Fruit fly (Drosophila melanogaster) whole organism, embryonic: ENCODE measurements around the gene Obp99a.
A peak's percentile ranks its signal among the peaks of the same experiment; 100 is the strongest.

Source experiments
- Abd-B ChIP-seq: fragments of 200-800 bp; sonication (Bioruptor generic); optimal IDR thresholded peaks from 2 replicates; lab custom pipeline; 2018; ENCODE audit warnings: missing biosample characterization, mild to moderate bottlenecking, missing genetic modification characterization, moderate library complexity
- Ada2b ChIP-seq: fragments of 200-800 bp; sonication (Bioruptor generic); IDR thresholded peaks from 2 replicates; pipeline ENCODE4 v1.3.6; 2022; ENCODE audit warnings: missing biosample characterization, missing genetic modification characterization
- Atf6 ChIP-seq: fragments of 200-800 bp; sonication (Bioruptor generic); IDR thresholded peaks from 2 replicates; pipeline ENCODE4 v1.3.6; 2022; ENCODE audit warnings: missing biosample characterization, missing genetic modification characterization
- Bdp1 ChIP-seq: fragments of 200-800 bp; sonication (Bioruptor generic); optimal IDR thresholded peaks from 3 replicates; lab custom pipeline; 2016; ENCODE audit warnings: missing biosample characterization, missing genetic modification characterization
- CG10565 ChIP-seq: fragments of 200-800 bp; sonication (Bioruptor generic); optimal IDR thresholded peaks from 3 replicates; lab custom pipeline; 2016; ENCODE audit warnings: missing biosample characterization, mild to moderate bottlenecking, missing genetic modification characterization
- CG12071 ChIP-seq: fragments of 200-800 bp; sonication (Bioruptor generic); optimal IDR thresholded peaks from 3 replicates; lab custom pipeline; 2018; ENCODE audit warnings: missing biosample characterization, mild to moderate bottlenecking, missing genetic modification characterization
- CG12104 ChIP-seq: fragments of 200-800 bp; sonication (Bioruptor generic); optimal IDR thresholded peaks from 3 replicates; lab custom pipeline; 2016; ENCODE audit warnings: missing biosample characterization, missing genetic modification characterization
- CG12659 ChIP-seq: fragments of 200-800 bp; sonication (Bioruptor generic); optimal IDR thresholded peaks from 3 replicates; lab custom pipeline; 2017; ENCODE audit warnings: mild to moderate bottlenecking, missing biosample characterization, missing genetic modification reagents, missing genetic modification characterization
- CG13296 ChIP-seq: fragments of 200-800 bp; sonication (Bioruptor generic); optimal IDR thresholded peaks from 3 replicates; lab custom pipeline; 2018; ENCODE audit warnings: missing biosample characterization, mild to moderate bottlenecking, missing genetic modification characterization
- CG13775 ChIP-seq: fragments of 200-800 bp; sonication (Bioruptor generic); optimal IDR thresholded peaks from 3 replicates; lab custom pipeline; 2017; ENCODE audit warnings: missing biosample characterization, mild to moderate bottlenecking, missing genetic modification characterization
- CG13894 ChIP-seq: fragments of 200-800 bp; sonication (Bioruptor generic); optimal IDR thresholded peaks from 3 replicates; lab custom pipeline; 2018; ENCODE audit warnings: missing biosample characterization, mild to moderate bottlenecking, missing genetic modification characterization, moderate library complexity
- CG17328 ChIP-seq: fragments of 200-800 bp; sonication (Bioruptor generic); IDR thresholded peaks from 2 replicates; pipeline ENCODE4 v1.3.6; 2022; ENCODE audit warnings: missing biosample characterization, missing genetic modification characterization
- CG17359 ChIP-seq: fragments of 200-800 bp; sonication (Bioruptor generic); optimal IDR thresholded peaks from 3 replicates; lab custom pipeline; 2018; ENCODE audit warnings: missing biosample characterization, mild to moderate bottlenecking, missing genetic modification characterization, moderate library complexity
- CG2889 ChIP-seq: fragments of 200-800 bp; sonication (Bioruptor generic); IDR thresholded peaks from 3 replicates; pipeline ENCODE4 v1.3.6; 2022; ENCODE audit warnings: missing biosample characterization, missing genetic modification characterization
- CG30020 ChIP-seq: fragments of 200-800 bp; optimal IDR thresholded peaks from 2 replicates; lab custom pipeline; 2019; ENCODE audit warnings: missing biosample characterization, mild to moderate bottlenecking, missing genetic modification characterization, moderate library complexity
- CG3065 ChIP-seq: fragments of 200-800 bp; sonication (Bioruptor generic); optimal IDR thresholded peaks from 2 replicates; lab custom pipeline; 2016; ENCODE audit warnings: missing biosample characterization, missing genetic modification characterization
- CG6175 ChIP-seq: fragments of 200-800 bp; sonication (Bioruptor generic); IDR thresholded peaks from 3 replicates; pipeline ENCODE4 v1.3.6; 2022; ENCODE audit warnings: missing biosample characterization, missing genetic modification characterization
- CG7556 ChIP-seq: fragments of 200-800 bp; sonication (Bioruptor generic); optimal IDR thresholded peaks from 2 replicates; lab custom pipeline; 2017; ENCODE audit warnings: missing biosample characterization, mild to moderate bottlenecking, missing genetic modification characterization
- Dbx ChIP-seq: fragments of 200-800 bp; sonication (Bioruptor generic); IDR thresholded peaks from 3 replicates; pipeline ENCODE4 v1.3.6; 2022; ENCODE audit warnings: missing biosample characterization, missing genetic modification characterization
- Dip3 ChIP-seq: fragments of 200-800 bp; sonication (Bioruptor generic); optimal IDR thresholded peaks from 3 replicates; lab custom pipeline; 2016; ENCODE audit warnings: missing biosample characterization, missing genetic modification characterization
- Dref ChIP-seq: fragments of 200-800 bp; sonication (Bioruptor generic); IDR thresholded peaks from 2 replicates; pipeline ENCODE4 v1.3.6; 2022; ENCODE audit warnings: missing biosample characterization, missing genetic modification characterization
- Gsc ChIP-seq: fragments of 200-800 bp; sonication (Bioruptor generic); IDR thresholded peaks from 2 replicates; pipeline ENCODE4 v1.3.6; 2022; ENCODE audit warnings: missing biosample characterization, missing genetic modification characterization
- H2.0 ChIP-seq: fragments of 200-800 bp; sonication (Bioruptor generic); IDR thresholded peaks from 2 replicates; pipeline ENCODE4 v1.3.6; 2022; ENCODE audit warnings: missing biosample characterization, missing genetic modification characterization
- Hand ChIP-seq: fragments of 200-800 bp; sonication (Bioruptor generic); optimal IDR thresholded peaks from 2 replicates; lab custom pipeline; 2017; ENCODE audit warnings: mild to moderate bottlenecking, missing biosample characterization, missing genetic modification reagents, missing genetic modification characterization
- Hr51 ChIP-seq, 2 experiments: fragments of 200-800 bp; sonication (Bioruptor generic); optimal IDR thresholded peaks; 2 replicates in 1 of 2; 3 replicates in 1 of 2; lab custom pipeline; 2016 to 2018; ENCODE audit warnings: missing biosample characterization in 2 of 2, missing genetic modification characterization in 2 of 2, mild to moderate bottlenecking in 1 of 2, moderate library complexity in 1 of 2
- Med ChIP-seq: fragments of 200-800 bp; sonication (Bioruptor generic); peaks from one replicate; lab custom pipeline; 2016; ENCODE audit warnings: missing biosample characterization, missing genetic modification characterization, mild to moderate bottlenecking, inconsistent platforms, moderate library complexity
- NK7.1 ChIP-seq: fragments of 200-800 bp; sonication (Bioruptor generic); optimal IDR thresholded peaks from 3 replicates; lab custom pipeline; 2016; ENCODE audit warnings: missing biosample characterization, missing genetic modification characterization
- Nf-YA ChIP-seq: fragments of 200-800 bp; sonication (Bioruptor generic); IDR thresholded peaks from 2 replicates; pipeline ENCODE4 v1.3.6; 2022; ENCODE audit warnings: missing biosample characterization, missing genetic modification characterization
- Vsx1 ChIP-seq: fragments of 200-800 bp; sonication (Bioruptor generic); optimal IDR thresholded peaks from 2 replicates; lab custom pipeline; 2017; ENCODE audit warnings: missing biosample characterization, mild to moderate bottlenecking, missing genetic modification characterization, missing genetic modification reagents
- ab ChIP-seq: fragments of 200-800 bp; sonication (Bioruptor generic); optimal IDR thresholded peaks from 2 replicates; lab custom pipeline; 2016; ENCODE audit warnings: missing biosample characterization, missing genetic modification characterization
- btn ChIP-seq: fragments of 200-800 bp; sonication (Bioruptor generic); optimal IDR thresholded peaks from 2 replicates; lab custom pipeline; 2016; ENCODE audit warnings: missing biosample characterization, missing genetic modification characterization
- chif ChIP-seq, 2 experiments: fragments of 200-800 bp; sonication (Bioruptor generic); optimal IDR thresholded peaks; 3 replicates each; lab custom pipeline; 2016; ENCODE audit warnings: missing biosample characterization in 2 of 2, missing genetic modification characterization in 2 of 2
- danr ChIP-seq: fragments of 200-800 bp; sonication (Bioruptor generic); IDR thresholded peaks from 2 replicates; pipeline ENCODE4 v1.3.6; 2022; ENCODE audit warnings: missing biosample characterization, missing genetic modification characterization
- dm ChIP-seq: fragments of 200-800 bp; sonication (Bioruptor generic); optimal IDR thresholded peaks from 3 replicates; lab custom pipeline; 2016; ENCODE audit warnings: missing biosample characterization, missing genetic modification characterization
- emc ChIP-seq: fragments of 200-800 bp; sonication (Bioruptor generic); optimal IDR thresholded peaks from 2 replicates; lab custom pipeline; 2016; ENCODE audit warnings: missing biosample characterization, missing genetic modification characterization
- en ChIP-seq: fragments of 200-800 bp; sonication (Bioruptor generic); optimal IDR thresholded peaks from 2 replicates; lab custom pipeline; 2016; ENCODE audit warnings: missing biosample characterization, missing genetic modification characterization
- eyg ChIP-seq: fragments of 200-800 bp; sonication (Bioruptor generic); optimal IDR thresholded peaks from 3 replicates; lab custom pipeline; 2016; ENCODE audit warnings: missing biosample characterization, missing genetic modification characterization
- fu2 ChIP-seq: fragments of 200-800 bp; sonication (Bioruptor generic); optimal IDR thresholded peaks from 2 replicates; lab custom pipeline; 2016; ENCODE audit warnings: missing biosample characterization, missing genetic modification characterization
- gem ChIP-seq: fragments of 200-800 bp; sonication (Bioruptor generic); optimal IDR thresholded peaks from 2 replicates; lab custom pipeline; 2019; ENCODE audit warnings: missing biosample characterization, mild to moderate bottlenecking, missing genetic modification characterization, moderate library complexity
- grau ChIP-seq: fragments of 200-800 bp; optimal IDR thresholded peaks from 3 replicates; lab custom pipeline; 2019; ENCODE audit warnings: missing biosample characterization, mild to moderate bottlenecking, missing genetic modification characterization, moderate library complexity
- gro ChIP-seq: fragments of 200-800 bp; sonication (Bioruptor generic); optimal IDR thresholded peaks from 2 replicates; lab custom pipeline; 2016; ENCODE audit warnings: missing biosample characterization, missing genetic modification characterization
- gt ChIP-seq: fragments of 200-800 bp; sonication (Bioruptor generic); IDR thresholded peaks from 2 replicates; pipeline ENCODE4 v1.3.6; 2022; ENCODE audit warnings: missing biosample characterization, missing genetic modification characterization
- jigr1 ChIP-seq: fragments of 200-800 bp; sonication (Bioruptor generic); IDR thresholded peaks from 3 replicates; pipeline ENCODE4 v1.3.6; 2022; ENCODE audit warnings: missing biosample characterization, missing genetic modification characterization
- nerfin-1 ChIP-seq: fragments of 200-800 bp; sonication (Bioruptor generic); optimal IDR thresholded peaks from 3 replicates; lab custom pipeline; 2019; ENCODE audit warnings: missing biosample characterization, mild to moderate bottlenecking, missing genetic modification characterization, moderate library complexity
- nmo ChIP-seq: fragments of 200-800 bp; sonication (Bioruptor generic); optimal IDR thresholded peaks from 2 replicates; lab custom pipeline; 2018; ENCODE audit warnings: missing biosample characterization, mild to moderate bottlenecking, missing genetic modification characterization, moderate library complexity
- pb ChIP-seq: fragments of 200-800 bp; sonication (Bioruptor generic); optimal IDR thresholded peaks from 3 replicates; lab custom pipeline; 2016; ENCODE audit warnings: missing biosample characterization, missing genetic modification characterization
- sd ChIP-seq: fragments of 200-800 bp; sonication (Bioruptor generic); optimal IDR thresholded peaks from 3 replicates; lab custom pipeline; 2018; ENCODE audit warnings: missing biosample characterization, mild to moderate bottlenecking, missing genetic modification characterization, moderate library complexity
- sens-2 ChIP-seq: fragments of 200-800 bp; sonication (Bioruptor generic); IDR thresholded peaks from 2 replicates; pipeline ENCODE4 v1.3.6; 2022; ENCODE audit warnings: missing biosample characterization, missing genetic modification characterization
- tap ChIP-seq: fragments of 200-800 bp; optimal IDR thresholded peaks from 3 replicates; lab custom pipeline; 2019; ENCODE audit warnings: missing biosample characterization, mild to moderate bottlenecking, missing genetic modification characterization, moderate library complexity
- zen ChIP-seq: fragments of 200-800 bp; sonication (Bioruptor generic); optimal IDR thresholded peaks from 3 replicates; lab custom pipeline; 2018; ENCODE audit warnings: missing biosample characterization, mild to moderate bottlenecking, missing genetic modification characterization, moderate library complexity

The Obp99a gene

dm6 chr3R:29716782-29717317 lies 45.4 kb downstream of the Obp99a start, which contains the start of gene Obp99b (continued):
- TF ChIP-seq zen (peak; percentile 66), sens-2 (GFP tag; lab: Robert Waterston, UW) (peak; percentile 90), CG17328 (GFP tag; lab: Robert Waterston, UW) (peak; percentile 86), Ada2b (GFP tag; lab: Robert Waterston, UW) (peak; percentile 61), gro (GFP tag; lab: Kevin White, UChicago) (no peak), CG3065 (peak; percentile 42), CG17359 (tag; lab: Kevin White, UChicago) (peak; percentile 80), Vsx1 (GFP tag; lab: Kevin White, UChicago) (peak; percentile 69), Abd-B (GFP tag; lab: Kevin White, UChicago) (no peak), CG10565 (peak; percentile 5), Med (GFP tag; lab: Kevin White, UChicago) (peak; percentile 98), en (GFP tag; lab: Kevin White, UChicago) (peak; percentile 78), CG2889 (no peak), CG6175 (GFP tag; lab: Robert Waterston, UW) (peak; percentile 68; the same call in 2 of the 3 replicates), danr (GFP tag; lab: Robert Waterston, UW) (0 out of 2 replicates have a peak, but pooled peaks have one; percentile 25), Gsc (GFP tag; lab: Robert Waterston, UW) (no peak), nerfin-1 (peak; percentile 51), jigr1 (GFP tag; lab: Robert Waterston, UW) (no peak), dm (peak; percentile 70), Hand (no peak), CG13775 (GFP tag; lab: Kevin White, UChicago) (peak; percentile 80), emc (GFP tag; lab: Kevin White, UChicago) (no peak), CG7556 (GFP tag; lab: Kevin White, UChicago) (no peak), fu2 (GFP tag; lab: Kevin White, UChicago) (peak; percentile 13), sd (tag; lab: Kevin White, UChicago) (peak; percentile 25), NK7.1 (GFP tag; lab: Kevin White, UChicago) (peak; percentile 70), Dref (0 out of 2 replicates have a peak, but pooled peaks have one; percentile 10), CG30020 (tag; lab: Kevin White, UChicago) (no peak), nmo (GFP tag; lab: Kevin White, UChicago) (peak; percentile 60), CG12104 (GFP tag; lab: Kevin White, UChicago) (peak; percentile 63), Atf6 (GFP tag; lab: Robert Waterston, UW) (peak; percentile 50; the same call in 1 of the 2 replicates), ab (GFP tag; lab: Kevin White, UChicago) (no peak), Nf-YA (GFP tag; lab: Robert Waterston, UW) (peak; percentile 71), gem (tag; lab: Kevin White, UChicago) (peak; percentile 56), btn (GFP tag; lab: Kevin White, UChicago) (peak; percentile 83), Dip3 (GFP tag; lab: Kevin White, UChicago) (peak; percentile 3), grau (tag; lab: Kevin White, UChicago) (peak; percentile 55), CG13296 (GFP tag; lab: Kevin White, UChicago) (peak; percentile 75), Hr51 (GFP tag; optimal IDR thresholded peaks at IDR 0.05; lab: Kevin White, UChicago) (peak; percentile 42 to 66), pb (GFP tag; lab: Kevin White, UChicago) (peak; percentile 94), Dbx (GFP tag; lab: Robert Waterston, UW) (peak; percentile 68; the same call in 2 of the 3 replicates), H2.0 (peak; percentile 77), Bdp1 (GFP tag; lab: Kevin White, UChicago) (peak; percentile 71), CG12659 (peak; percentile 49), CG13894 (tag; lab: Kevin White, UChicago) (no peak), chif (GFP tag; optimal IDR thresholded peaks at IDR 0.05; lab: Kevin White, UChicago) (peak; percentile 56 to 84), tap (tag; lab: Kevin White, UChicago) (peak; percentile 46), gt (peak; percentile 39; the same call in 1 of the 2 replicates), CG12071 (GFP tag; lab: Kevin White, UChicago) (peak; percentile 91), eyg (peak; percentile 68)
